Fruit fly (Drosophila melanogaster): ENCODE results near the gene CG5854.

CG5854 gene

dm6 chr3R:23920874-23921539 is 12.7 kb upstream of the CG5854 start (continued):
- TF ChIP-seq Mad (GFP tag; optimal IDR thresholded peaks at IDR 0.05) (no peak), Blimp-1 (GFP tag; optimal IDR thresholded peaks at IDR 0.05) (no peak), lbe (GFP tag; optimal IDR thresholded peaks at IDR 0.05) (no peak), maf-S (GFP tag; optimal IDR thresholded peaks at IDR 0.05) (no peak), CG7786 (GFP tag; optimal IDR thresholded peaks at IDR 0.05) (peak; percentile 50), luna (GFP tag; optimal IDR thresholded peaks at IDR 0.05) (no peak), onecut (GFP tag; IDR thresholded peaks at IDR 0.05) (peak; percentile 35; the same call in 1 of the 2 replicates), klu (GFP tag; IDR thresholded peaks at IDR 0.05) (0 out of 2 replicates have a peak, but pooled peaks have one; percentile 22), unpg (GFP tag; optimal IDR thresholded peaks at IDR 0.05) (peak; percentile 43), Dp (GFP tag; optimal IDR thresholded peaks at IDR 0.05) (no peak), CG1529 (GFP tag; optimal IDR thresholded peaks at IDR 0.05) (no peak), CG15601 (tag; optimal IDR thresholded peaks at IDR 0.05) (no peak), hkb (optimal IDR thresholded peaks at IDR 0.05) (no peak), hkb (GFP tag; IDR thresholded peaks at IDR 0.05) (no peak; the same call in 1 of the 2 replicates), stwl (tag; optimal IDR thresholded peaks at IDR 0.05) (no peak), CG11085 (GFP tag; IDR thresholded peaks at IDR 0.05) (peak; percentile 46; the same call in 1 of the 2 replicates), bigmax (GFP tag; optimal IDR thresholded peaks at IDR 0.05) (no peak), CG12659 (GFP tag; optimal IDR thresholded peaks at IDR 0.05) (peak; percentile 51), tin (GFP tag; optimal IDR thresholded peaks at IDR 0.05) (peak; percentile 20), TFAM (GFP tag; optimal IDR thresholded peaks at IDR 0.05) (no peak), ranshi (GFP tag; IDR thresholded peaks at IDR 0.05) (peak; percentile 63; the same call in 1 of the 2 replicates), pita (GFP tag; optimal IDR thresholded peaks at IDR 0.05) (no peak), rib (GFP tag; IDR thresholded peaks at IDR 0.05) (peak; percentile 93), chm (GFP tag; IDR thresholded peaks at IDR 0.05) (peak; percentile 73; the same call in 1 of the 2 replicates), Abd-B (GFP tag; optimal IDR thresholded peaks at IDR 0.05) (peak; percentile 51), ems (GFP tag; optimal IDR thresholded peaks at IDR 0.05) (peak; percentile 7), CG32767 (GFP tag; IDR thresholded peaks at IDR 0.05) (0 out of 2 replicates have a peak, but pooled peaks have one; percentile 11), CG18764 (GFP tag; optimal IDR thresholded peaks at IDR 0.05) (no peak), zfh1 (GFP tag; IDR thresholded peaks at IDR 0.05) (no peak), CG8281 (tag; optimal IDR thresholded peaks at IDR 0.05) (no peak), CTCF (GFP tag; optimal IDR thresholded peaks at IDR 0.05) (no peak), ewg (GFP tag; optimal IDR thresholded peaks at IDR 0.05) (no peak), CG13624 (GFP tag; optimal IDR thresholded peaks at IDR 0.05) (peak; percentile 88), CG11398 (GFP tag; optimal IDR thresholded peaks at IDR 0.05) (peak; percentile 49), ac (GFP tag; optimal IDR thresholded peaks at IDR 0.05) (no peak), CG9817 (tag; optimal IDR thresholded peaks at IDR 0.05) (peak; percentile 72), pzg (GFP tag; optimal IDR thresholded peaks at IDR 0.05) (peak; percentile 2), CoRest (tag; optimal IDR thresholded peaks at IDR 0.05) (no peak), CG14710 (tag; optimal IDR thresholded peaks at IDR 0.05) (no peak), pho (GFP tag; optimal IDR thresholded peaks at IDR 0.05) (peak; percentile 61), sisA (GFP tag; IDR thresholded peaks at IDR 0.05) (0 out of 2 replicates have a peak, but pooled peaks have one; percentile 24), Deaf1 (tag; optimal IDR thresholded peaks at IDR 0.05) (no peak), Hand (GFP tag; optimal IDR thresholded peaks at IDR 0.05) (peak; percentile 22), knrl (GFP tag; IDR thresholded peaks at IDR 0.05; ENCODE audit: partially characterized antibody) (no peak), Ravus (GFP tag; IDR thresholded peaks at IDR 0.05) (no peak), CG10979 (tag; optimal IDR thresholded peaks at IDR 0.05) (no peak), CG33213 (GFP tag; optimal IDR thresholded peaks at IDR 0.05) (no peak), yki (optimal IDR thresholded peaks at IDR 0.05) (no peak), Myb (GFP tag; optimal IDR thresholded peaks at IDR 0.05) (peak; percentile 22), CG3838 (GFP tag; optimal IDR thresholded peaks at IDR 0.05) (no peak), row (GFP tag; IDR thresholded peaks at IDR 0.05) (peak; percentile 76)
